Worm (Caenorhabditis elegans) whole organism, L2 larva: ENCODE measurements around the gene C09G12.17.

Experiments used
- ZK546.5 ChIP-seq: sonication (generic microtip); optimal IDR thresholded peaks from 2 replicates; lab custom pipeline; 2017; ENCODE audit warnings: missing biosample characterization, missing genetic modification characterization
- ama-1 ChIP-seq: fragments of 150-350 bp; optimal IDR thresholded peaks from 2 replicates; lab custom pipeline; 2018; ENCODE audit warnings: inconsistent platforms
- dmd-4 ChIP-seq: sonication (generic microtip); optimal IDR thresholded peaks from 2 replicates; lab custom pipeline; 2017; ENCODE audit warnings: missing biosample characterization, missing genetic modification characterization
- mdl-1 ChIP-seq, 2 experiments: fragments of 150-350 bp in 1 of 2; sonication (generic microtip) in 1 of 2; optimal IDR thresholded peaks; 2 replicates each; lab custom pipeline; 2017; ENCODE audit warnings: missing biosample characterization in 2 of 2, missing genetic modification characterization in 2 of 2
- nhr-11 ChIP-seq: fragments of 150-350 bp; optimal IDR thresholded peaks from 2 replicates; lab custom pipeline; 2014; ENCODE audit warnings: missing biosample characterization, missing genetic modification characterization
- nhr-12 ChIP-seq: fragments of 150-350 bp; optimal IDR thresholded peaks from 2 replicates; lab custom pipeline; 2014; ENCODE audit warnings: missing biosample characterization, missing genetic modification characterization
- nhr-23 ChIP-seq: fragments of 150-350 bp; optimal IDR thresholded peaks from 2 replicates; lab custom pipeline; 2014; ENCODE audit warnings: missing biosample characterization, missing genetic modification reagents, missing genetic modification characterization
- nhr-25 ChIP-seq: fragments of 150-350 bp; sonication (generic microtip); optimal IDR thresholded peaks from 3 replicates; lab custom pipeline; 2014; ENCODE audit warnings: missing biosample characterization, missing genetic modification characterization
- snpc-4 ChIP-seq: fragments of 150-350 bp; optimal IDR thresholded peaks from 2 replicates; lab custom pipeline; 2014; ENCODE audit warnings: missing biosample characterization, missing genetic modification characterization

DNA sequence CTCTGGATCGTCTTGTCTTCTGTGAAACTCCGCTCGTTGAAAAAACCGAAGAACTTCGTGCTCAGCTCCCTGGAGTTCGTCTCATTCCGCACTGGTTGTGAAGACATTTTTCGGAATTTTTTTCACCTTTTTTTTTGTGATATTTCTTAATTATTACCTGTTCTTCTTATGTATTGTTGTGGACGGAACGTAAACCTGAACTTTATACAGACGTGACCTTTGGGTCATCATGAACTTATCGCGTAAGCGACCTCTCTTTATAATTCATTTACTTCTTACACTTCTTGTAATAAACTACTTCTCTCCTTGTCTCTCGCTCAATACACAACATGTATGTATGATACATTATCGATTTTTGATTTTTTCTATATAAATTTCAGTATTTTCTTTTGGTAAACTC lies 35.9 kb upstream of the C09G12.17 start, which contains the start of gene M57.1:
- no peak for TF ChIP-seq nhr-12 (tag; lab: Kevin White, UChicago)
- TF ChIP-seq ZK546.5 (tag; lab: Kevin White, UChicago), result no peak
- no peak for TF ChIP-seq dmd-4 (tag; lab: Kevin White, UChicago)
- no peak for TF ChIP-seq nhr-25
- no peak for TF ChIP-seq nhr-23
- TF ChIP-seq snpc-4 (tag; lab: Kevin White, UChicago), result no peak
- no peak for TF ChIP-seq ama-1
- no peak for TF ChIP-seq mdl-1 (tag; optimal IDR thresholded peaks at IDR 0.05; lab: Kevin White, UChicago)
- TF ChIP-seq nhr-11 (tag; lab: Kevin White, UChicago), result no peak
